Fruit fly (Drosophila melanogaster): ENCODE results near the gene lama.
A peak's percentile ranks its signal among the peaks of the same experiment; 100 is the strongest.

Gene lama

DNA sequence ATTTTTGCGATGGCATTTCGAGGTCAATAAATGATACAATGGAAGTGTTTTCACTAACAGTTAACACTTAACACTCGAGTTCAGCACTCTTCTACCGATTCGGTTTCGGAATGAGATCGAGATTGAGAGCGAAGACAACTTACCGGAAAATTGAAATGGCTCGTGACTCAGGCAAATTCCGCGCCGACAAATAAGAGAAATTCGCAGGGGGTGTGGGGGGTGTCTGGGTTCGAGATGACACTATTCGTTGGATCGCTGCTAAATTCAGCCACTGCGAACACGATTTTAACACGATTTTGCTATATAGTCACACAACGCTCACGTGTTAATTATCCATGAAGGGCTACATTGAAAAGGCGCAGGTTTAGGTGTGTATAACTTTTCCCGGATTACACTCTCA is 1.3 kb downstream of the lama start:
- TF ChIP-seq CG7101 (tag; optimal IDR thresholded peaks at IDR 0.05) (no peak), toe (GFP tag; optimal IDR thresholded peaks at IDR 0.05) (no peak), Hr96 (GFP tag; optimal IDR thresholded peaks at IDR 0.05) (no peak), cic (GFP tag; optimal IDR thresholded peaks at IDR 0.05) (no peak), CG7045 (GFP tag; optimal IDR thresholded peaks at IDR 0.05) (no peak), CG12768 (GFP tag; optimal IDR thresholded peaks at IDR 0.05) (no peak), ovo (GFP tag; optimal IDR thresholded peaks at IDR 0.05) (no peak), CG33017 (tag; optimal IDR thresholded peaks at IDR 0.05) (no peak), bab1 (GFP tag; optimal IDR thresholded peaks at IDR 0.05) (no peak), cnc (optimal IDR thresholded peaks at IDR 0.05) (no peak), CG11617 (GFP tag; optimal IDR thresholded peaks at IDR 0.05) (no peak)

DNA sequence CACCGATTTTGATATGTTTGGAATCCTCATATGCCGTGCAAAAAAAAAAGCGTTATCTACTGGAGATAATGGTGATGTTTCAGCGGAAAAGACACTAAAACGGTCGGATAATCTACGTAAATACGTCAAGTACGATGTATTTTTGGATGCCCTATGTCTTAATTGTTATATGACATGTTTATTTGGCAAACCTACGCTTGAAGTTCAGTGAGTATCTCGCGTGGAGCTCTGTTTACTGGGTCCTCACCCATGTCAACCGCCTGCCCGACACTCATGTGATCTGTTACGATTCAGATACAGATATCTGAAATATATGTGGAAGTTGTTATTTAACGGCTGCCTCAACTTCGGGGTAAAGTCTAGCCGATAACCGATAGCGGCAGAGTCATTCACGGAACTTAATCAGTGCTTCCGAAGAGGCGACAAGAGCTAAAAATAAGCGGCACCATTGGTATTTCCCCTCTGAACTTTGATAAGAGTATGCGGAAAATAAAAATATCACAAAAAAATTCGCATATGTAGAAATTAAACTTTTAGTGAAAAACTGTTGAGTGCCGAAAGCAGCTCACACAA is 2.2 kb downstream of the lama start:
- TF ChIP-seq kay (GFP tag; ENCODE audit: borderline replicate concordance) (peak; percentile 1), CG12768 (GFP tag; optimal IDR thresholded peaks at IDR 0.05) (peak; percentile 7), CG7101 (tag; optimal IDR thresholded peaks at IDR 0.05) (no peak), Mnt (GFP tag; optimal IDR thresholded peaks at IDR 0.05) (no peak), CG7045 (GFP tag; optimal IDR thresholded peaks at IDR 0.05) (peak; percentile 33), cic (GFP tag; optimal IDR thresholded peaks at IDR 0.05) (peak; percentile 51), cnc (optimal IDR thresholded peaks at IDR 0.05) (no peak)

DNA sequence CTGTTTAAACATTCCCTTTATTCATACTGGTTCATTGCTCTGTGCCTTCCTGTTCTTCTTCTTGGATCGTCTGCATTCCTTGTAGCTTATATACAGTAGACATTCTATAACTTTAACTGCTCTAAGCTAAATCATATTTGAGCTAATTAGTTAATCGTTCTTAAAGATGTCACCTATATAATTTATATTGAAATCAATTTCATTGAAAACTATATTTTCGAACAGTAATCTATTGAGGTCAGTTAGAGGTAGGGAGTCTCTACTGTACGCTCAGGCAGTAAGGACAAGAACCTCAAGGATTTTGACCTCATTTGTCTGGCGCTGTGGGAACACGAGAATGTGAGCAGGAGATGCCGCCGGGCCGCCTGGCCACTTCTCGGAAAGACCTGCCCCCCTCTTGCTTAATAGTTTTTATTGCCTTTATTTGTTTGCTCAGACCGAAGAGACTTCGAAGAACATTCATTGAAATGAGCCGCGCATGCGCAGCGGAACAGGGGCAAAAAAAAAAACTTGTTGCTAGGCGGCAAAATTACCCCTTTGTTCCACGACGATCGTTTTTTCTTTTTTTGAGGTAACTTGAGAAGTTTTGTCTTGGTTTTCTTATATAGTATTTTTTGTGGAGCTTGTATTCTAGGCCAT is 2.9 kb downstream of the lama start:
- TF ChIP-seq CG14711 (tag; optimal IDR thresholded peaks at IDR 0.05) (no peak), tj (GFP tag; optimal IDR thresholded peaks at IDR 0.05) (peak; percentile 27)

DNA sequence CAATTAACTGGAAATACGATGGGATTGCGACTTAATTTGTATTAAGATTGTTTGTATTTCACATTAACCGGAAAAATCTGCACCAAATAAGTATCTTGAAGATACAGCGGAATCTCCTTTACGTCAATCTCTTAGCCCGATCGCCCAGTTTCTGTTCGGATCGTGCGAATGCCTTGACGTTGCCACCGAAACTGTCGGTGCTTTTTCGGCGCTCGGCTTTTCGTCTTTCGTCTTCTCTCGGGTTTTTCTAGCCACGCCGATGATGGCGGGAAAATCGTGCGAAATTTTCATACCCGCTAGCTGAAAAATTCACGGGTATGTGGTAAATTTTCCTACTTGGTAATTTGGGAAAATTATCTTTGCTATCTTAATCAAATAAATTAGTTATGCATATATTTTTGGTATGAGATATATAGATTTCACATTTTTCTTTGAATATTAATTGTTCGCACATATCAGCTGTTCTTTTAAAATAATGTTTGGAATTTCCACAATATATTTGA is 4.3 kb downstream of the lama start:
- no peak for TF ChIP-seq cic (GFP tag; optimal IDR thresholded peaks at IDR 0.05)
- no peak for TF ChIP-seq Crg-1 (GFP tag; optimal IDR thresholded peaks at IDR 0.05)
- no peak for TF ChIP-seq CG12768 (GFP tag; optimal IDR thresholded peaks at IDR 0.05)
- TF ChIP-seq CG7101 (tag; optimal IDR thresholded peaks at IDR 0.05) = no peak
- no peak for TF ChIP-seq CG5204 (GFP tag; optimal IDR thresholded peaks at IDR 0.05)
- no peak for TF ChIP-seq cnc (optimal IDR thresholded peaks at IDR 0.05)
- TF ChIP-seq Hr96 (GFP tag; optimal IDR thresholded peaks at IDR 0.05) = no peak
- no peak for TF ChIP-seq kay (GFP tag; ENCODE audit: borderline replicate concordance)
- TF ChIP-seq CG33017 (tag; optimal IDR thresholded peaks at IDR 0.05) = no peak
- TF ChIP-seq bab1 (GFP tag; optimal IDR thresholded peaks at IDR 0.05) = no peak
- no peak for TF ChIP-seq toe (GFP tag; optimal IDR thresholded peaks at IDR 0.05)
- TF ChIP-seq Mnt (GFP tag; optimal IDR thresholded peaks at IDR 0.05) = no peak
- no peak for TF ChIP-seq CG14711 (tag; optimal IDR thresholded peaks at IDR 0.05)

DNA sequence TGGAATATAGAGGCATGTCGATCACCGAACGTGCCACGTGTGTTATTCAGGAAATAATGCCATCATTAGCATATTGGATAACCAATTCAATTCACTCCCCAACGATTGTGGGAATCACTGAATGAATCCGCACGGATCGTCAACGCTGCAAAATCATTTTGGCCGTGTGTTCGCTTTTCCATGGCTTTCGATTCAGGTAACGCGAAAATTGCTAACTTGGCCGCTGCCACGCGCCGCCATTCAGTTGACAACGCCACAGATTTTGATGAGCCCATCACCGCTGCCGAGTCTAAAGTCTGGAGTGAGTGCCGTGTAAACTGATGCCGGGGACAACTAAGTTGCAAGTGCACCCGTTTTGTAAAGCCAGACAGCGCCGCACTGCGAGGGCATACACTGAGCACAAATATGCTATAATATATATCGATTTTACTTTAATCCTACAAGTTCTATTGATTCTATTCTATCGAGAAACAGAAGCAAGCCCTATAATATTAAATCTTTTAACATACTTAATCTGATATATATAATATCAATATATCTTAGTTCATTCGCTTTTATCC is 5.9 kb downstream of the lama start:
- peak; percentile 3 for TF ChIP-seq CG11617 (GFP tag; optimal IDR thresholded peaks at IDR 0.05)
- peak; percentile 20 for TF ChIP-seq CG14711 (tag; optimal IDR thresholded peaks at IDR 0.05)
- no peak for TF ChIP-seq ovo (GFP tag; optimal IDR thresholded peaks at IDR 0.05)
- peak; percentile 94 for TF ChIP-seq tj (GFP tag; optimal IDR thresholded peaks at IDR 0.05)
- peak; percentile 62 for TF ChIP-seq kay (GFP tag; ENCODE audit: borderline replicate concordance)
- peak; percentile 33 for TF ChIP-seq CG7101 (tag; optimal IDR thresholded peaks at IDR 0.05)

DNA sequence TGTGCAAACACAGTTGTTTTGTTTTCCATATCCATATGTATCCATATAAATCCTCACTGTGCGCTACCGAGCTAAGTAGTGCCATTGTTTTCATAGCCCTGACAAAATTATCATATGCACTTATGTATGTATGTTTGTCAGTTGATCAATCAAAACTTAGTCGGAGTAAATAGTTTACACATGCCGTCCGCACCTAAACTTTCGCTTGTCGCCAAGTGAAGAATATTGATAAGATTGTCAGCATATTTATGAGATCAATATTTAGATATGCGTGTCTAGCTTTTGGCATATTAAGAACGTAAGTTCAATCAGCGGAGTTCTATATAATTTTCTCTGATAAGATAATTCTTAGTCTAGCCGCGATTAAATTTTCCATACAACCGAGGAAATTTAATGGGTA is 6.7 kb downstream of the lama start:
- peak; percentile 22 for TF ChIP-seq cic (GFP tag; optimal IDR thresholded peaks at IDR 0.05)
- no peak for TF ChIP-seq Clk (GFP tag; optimal IDR thresholded peaks at IDR 0.05)
- TF ChIP-seq kay (GFP tag; ENCODE audit: borderline replicate concordance) = peak; percentile 14

DNA sequence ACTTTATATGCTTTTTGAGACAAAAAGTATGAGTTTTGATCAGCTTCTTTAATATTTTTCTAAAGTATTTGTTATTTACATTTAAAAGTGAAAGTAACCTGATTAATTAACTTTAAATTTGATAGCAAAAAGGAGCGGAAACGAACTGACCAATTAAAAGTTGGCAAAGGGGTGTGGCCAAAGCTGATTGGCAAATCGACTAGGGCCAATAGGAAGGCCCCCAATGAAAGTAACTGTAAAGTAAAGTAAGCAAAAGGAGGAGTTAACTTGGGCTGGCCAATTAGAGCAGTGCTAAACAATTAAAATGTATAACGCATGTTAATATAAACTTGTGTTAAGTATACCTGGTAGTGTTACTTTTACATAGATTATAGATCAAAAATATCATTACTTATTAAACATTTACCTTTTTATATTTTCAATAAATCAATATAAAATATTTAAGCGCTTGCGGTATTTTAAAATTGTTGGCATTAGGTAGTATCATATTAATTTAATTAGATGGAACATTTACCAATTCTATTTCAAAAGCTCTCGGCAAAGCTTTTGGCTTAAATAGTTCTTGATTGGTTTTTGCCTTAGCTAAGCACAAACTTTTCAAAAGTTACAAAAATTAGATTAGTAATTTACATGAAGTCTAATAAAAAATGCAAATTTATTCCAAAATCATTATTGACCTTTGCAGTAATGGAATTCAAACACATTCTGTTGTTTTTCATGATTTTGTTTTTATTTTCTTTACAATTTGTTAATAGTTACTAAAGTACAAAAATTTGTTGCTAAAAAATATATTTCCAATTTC is 12.6 kb downstream of the lama start:
- no peak for TF ChIP-seq Hr96 (GFP tag; optimal IDR thresholded peaks at IDR 0.05)
- no peak for TF ChIP-seq Crg-1 (GFP tag; optimal IDR thresholded peaks at IDR 0.05)
- peak; percentile 64 for TF ChIP-seq kay (GFP tag; ENCODE audit: borderline replicate concordance)
- no peak for TF ChIP-seq CG12768 (GFP tag; optimal IDR thresholded peaks at IDR 0.05)
- no peak for TF ChIP-seq Mnt (GFP tag; optimal IDR thresholded peaks at IDR 0.05)
- TF ChIP-seq CG14711 (tag; optimal IDR thresholded peaks at IDR 0.05) = no peak

All from whole organism, adult.